Worm (Caenorhabditis elegans): ENCODE results near the gene srx-82.

srx-82 gene

ce11 chrV:11583212-11583611 lies 6.3 kb upstream of the srx-82 start, which contains the start of gene srx-88:
Gene srx-88, plus strand, starts transcription at chrV:11583512.
- TF ChIP-seq W03F9.2 (tag; optimal IDR thresholded peaks at IDR 0.05) = no peak
- TF ChIP-seq him-1 (tag; optimal IDR thresholded peaks at IDR 0.05) = no peak
- TF ChIP-seq dao-5 (tag; optimal IDR thresholded peaks at IDR 0.05) = no peak

- TF ChIP-seq him-1 (tag; optimal IDR thresholded peaks at IDR 0.05) (no peak), dao-5 (tag; optimal IDR thresholded peaks at IDR 0.05) (no peak), W03F9.2 (tag; optimal IDR thresholded peaks at IDR 0.05) (no peak)
These were observed 4.4 kb upstream of the srx-82 start for ce11 chrV:11585122-11585521.

- TF ChIP-seq W03F9.2 (tag; optimal IDR thresholded peaks at IDR 0.05) (no peak), him-1 (tag; optimal IDR thresholded peaks at IDR 0.05) (no peak), dao-5 (tag; optimal IDR thresholded peaks at IDR 0.05) (no peak)
These were observed 3.9 kb downstream of the srx-82 start, which contains the start of gene srx-80 for ce11 chrV:11593427-11593826. Gene srx-80, plus strand, starts transcription at chrV:11593727.

ce11 chrV:11593888-11594287 lies 4.4 kb downstream of the srx-82 start:
- TF ChIP-seq him-1 (tag; optimal IDR thresholded peaks at IDR 0.05) (no peak), dao-5 (tag; optimal IDR thresholded peaks at IDR 0.05) (no peak), W03F9.2 (tag; optimal IDR thresholded peaks at IDR 0.05) (no peak)

- TF ChIP-seq dao-5 (tag; optimal IDR thresholded peaks at IDR 0.05) (no peak), W03F9.2 (tag; optimal IDR thresholded peaks at IDR 0.05) (no peak), him-1 (tag; optimal IDR thresholded peaks at IDR 0.05) (no peak)
These were observed 9.3 kb downstream of the srx-82 start, which contains the start of gene srx-84 for ce11 chrV:11598807-11599206. Gene srx-84, plus strand, starts transcription at chrV:11599107.

- TF ChIP-seq him-1 (tag; optimal IDR thresholded peaks at IDR 0.05) (no peak), W03F9.2 (tag; optimal IDR thresholded peaks at IDR 0.05) (no peak), dao-5 (tag; optimal IDR thresholded peaks at IDR 0.05) (no peak)
These were observed 11.3 kb downstream of the srx-82 start, which contains the start of gene F35B12.9 for ce11 chrV:11600800-11601199. Gene F35B12.9, plus strand, starts transcription at chrV:11601171.

- TF ChIP-seq dao-5 (tag; optimal IDR thresholded peaks at IDR 0.05) = no peak
- no peak for TF ChIP-seq W03F9.2 (tag; optimal IDR thresholded peaks at IDR 0.05)
- no peak for TF ChIP-seq him-1 (tag; optimal IDR thresholded peaks at IDR 0.05)
These were observed 15.0 kb downstream of the srx-82 start, which contains the start of gene dhs-20 for ce11 chrV:11604484-11604883. Gene dhs-20, minus strand, starts transcription at chrV:11604563.

ce11 chrV:11605227-11605626 lies 15.7 kb downstream of the srx-82 start:
- TF ChIP-seq dao-5 (tag; optimal IDR thresholded peaks at IDR 0.05) = no peak
- no peak for TF ChIP-seq W03F9.2 (tag; optimal IDR thresholded peaks at IDR 0.05)
- TF ChIP-seq him-1 (tag; optimal IDR thresholded peaks at IDR 0.05) = no peak

ce11 chrV:11606424-11606823 lies 16.9 kb downstream of the srx-82 start, which contains the start of gene idpp-16:
Gene idpp-16, minus strand, starts transcription at chrV:11606524.
- TF ChIP-seq him-1 (tag; optimal IDR thresholded peaks at IDR 0.05) (no peak), W03F9.2 (tag; optimal IDR thresholded peaks at IDR 0.05) (no peak)

ce11 chrV:11610049-11610448 lies 20.5 kb downstream of the srx-82 start, which contains the start of gene piit-1:
Gene piit-1, minus strand, starts transcription at chrV:11610149.
- no peak for TF ChIP-seq W03F9.2 (tag; optimal IDR thresholded peaks at IDR 0.05)
- no peak for TF ChIP-seq him-1 (tag; optimal IDR thresholded peaks at IDR 0.05)
- no peak for TF ChIP-seq dao-5 (tag; optimal IDR thresholded peaks at IDR 0.05)

- no peak for TF ChIP-seq him-1 (tag; optimal IDR thresholded peaks at IDR 0.05)
- TF ChIP-seq W03F9.2 (tag; optimal IDR thresholded peaks at IDR 0.05) = peak; percentile 34
- TF ChIP-seq dao-5 (tag; optimal IDR thresholded peaks at IDR 0.05) = no peak
These were observed 20.9 kb downstream of the srx-82 start, which contains the start of gene sas-5 for ce11 chrV:11610481-11610880. Gene sas-5, plus strand, starts transcription at chrV:11610737.

- TF ChIP-seq W03F9.2 (tag; optimal IDR thresholded peaks at IDR 0.05) = no peak
- TF ChIP-seq dao-5 (tag; optimal IDR thresholded peaks at IDR 0.05) = no peak
- no peak for TF ChIP-seq him-1 (tag; optimal IDR thresholded peaks at IDR 0.05)
These were observed 23.5 kb downstream of the srx-82 start, which contains the start of gene tag-290 for ce11 chrV:11613007-11613406. Gene tag-290, plus strand, starts transcription at chrV:11613307.

- TF ChIP-seq him-1 (tag; optimal IDR thresholded peaks at IDR 0.05) (no peak), dao-5 (tag; optimal IDR thresholded peaks at IDR 0.05) (no peak), W03F9.2 (tag; optimal IDR thresholded peaks at IDR 0.05) (no peak)
These were observed 25.4 kb downstream of the srx-82 start for ce11 chrV:11614805-11615497.

- no peak for TF ChIP-seq dao-5 (tag; optimal IDR thresholded peaks at IDR 0.05)
- TF ChIP-seq W03F9.2 (tag; optimal IDR thresholded peaks at IDR 0.05) = no peak
These were observed 26.6 kb downstream of the srx-82 start, which contains the start of gene nlp-24 for ce11 chrV:11615948-11616681. Gene nlp-24, plus strand, starts transcription at chrV:11616376.
